Fruit fly (Drosophila melanogaster): ENCODE results near the gene CG42870.

CG42870 gene

DNA sequence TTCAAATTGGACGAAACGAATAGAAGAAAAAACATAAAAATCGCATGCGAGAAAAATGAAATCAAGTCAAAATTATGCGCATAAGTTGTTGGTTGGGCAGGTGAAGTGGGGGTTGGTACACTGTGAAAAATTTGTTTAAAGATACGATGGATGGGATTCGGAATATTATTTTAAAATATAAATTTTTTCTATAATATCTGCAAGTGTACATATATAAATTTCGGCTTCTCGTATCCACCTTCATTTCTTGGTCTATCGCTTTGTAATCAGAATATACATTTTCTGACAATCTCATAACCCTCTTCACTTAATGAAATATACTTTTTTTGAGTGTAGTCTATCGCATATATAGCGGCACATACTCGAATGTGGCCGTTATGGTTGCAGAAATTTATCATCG, 33.8 kb downstream of the CG42870 start (continued):
- TF ChIP-seq HmgZ (tag; optimal IDR thresholded peaks at IDR 0.05) (no peak), Ptx1 (GFP tag; IDR thresholded peaks at IDR 0.05) (peak; percentile 53), Neu2 (GFP tag; optimal IDR thresholded peaks at IDR 0.05; ENCODE audit: borderline replicate concordance) (no peak), CG10209 (GFP tag; optimal IDR thresholded peaks at IDR 0.05) (no peak), Lim3 (GFP tag; IDR thresholded peaks at IDR 0.05) (no peak), CG10321 (GFP tag; IDR thresholded peaks at IDR 0.05) (no peak), CG9876 (GFP tag; optimal IDR thresholded peaks at IDR 0.05) (no peak), lbe (GFP tag; optimal IDR thresholded peaks at IDR 0.05) (no peak), Deaf1 (tag; optimal IDR thresholded peaks at IDR 0.05) (no peak), Jarid2 (GFP tag; optimal IDR thresholded peaks at IDR 0.05) (no peak), BtbVII (GFP tag; optimal IDR thresholded peaks at IDR 0.05) (peak; percentile 0), lab (GFP tag; optimal IDR thresholded peaks at IDR 0.05) (peak; percentile 46), Side (GFP tag; optimal IDR thresholded peaks at IDR 0.05) (no peak), CG6654 (GFP tag; optimal IDR thresholded peaks at IDR 0.05) (no peak), CG5953 (GFP tag; IDR thresholded peaks at IDR 0.05) (no peak), hbn (GFP tag; IDR thresholded peaks at IDR 0.05; ENCODE audit: partially characterized antibody) (no peak), CG10274 (GFP tag; optimal IDR thresholded peaks at IDR 0.05) (no peak), sr (GFP tag; IDR thresholded peaks at IDR 0.05) (no peak), ham (GFP tag; IDR thresholded peaks at IDR 0.05) (no peak), tx (GFP tag; optimal IDR thresholded peaks at IDR 0.05) (no peak), Eip74EF (GFP tag; optimal IDR thresholded peaks at IDR 0.05) (no peak), grau (tag; optimal IDR thresholded peaks at IDR 0.05) (peak; percentile 36), Mrtf (GFP tag; IDR thresholded peaks at IDR 0.05) (no peak), mirr (GFP tag; optimal IDR thresholded peaks at IDR 0.05) (no peak), Sry-β (GFP tag; optimal IDR thresholded peaks at IDR 0.05) (no peak), zf30C (GFP tag; optimal IDR thresholded peaks at IDR 0.05) (no peak), Rx (GFP tag; IDR thresholded peaks at IDR 0.05) (no peak), gfzf (GFP tag; optimal IDR thresholded peaks at IDR 0.05) (no peak), jing (GFP tag; optimal IDR thresholded peaks at IDR 0.05) (no peak), CG7556 (GFP tag; optimal IDR thresholded peaks at IDR 0.05) (no peak), psq (GFP tag; optimal IDR thresholded peaks at IDR 0.05) (no peak), TFAM (GFP tag; optimal IDR thresholded peaks at IDR 0.05) (no peak), CG16863 (GFP tag; optimal IDR thresholded peaks at IDR 0.05) (no peak), ATbp (GFP tag; optimal IDR thresholded peaks at IDR 0.05) (peak; percentile 13), CG8359 (GFP tag; optimal IDR thresholded peaks at IDR 0.05; ENCODE audit: borderline replicate concordance) (no peak), CG7786 (GFP tag; optimal IDR thresholded peaks at IDR 0.05) (no peak), Drgx (GFP tag; IDR thresholded peaks at IDR 0.05) (peak; percentile 61), slp2 (GFP tag; optimal IDR thresholded peaks at IDR 0.05) (no peak), ara (GFP tag; IDR thresholded peaks at IDR 0.05) (no peak), Lpt (GFP tag; optimal IDR thresholded peaks at IDR 0.05) (no peak), NFAT (GFP tag; IDR thresholded peaks at IDR 0.05) (no peak), crol (GFP tag; IDR thresholded peaks at IDR 0.05) (no peak), p53 (GFP tag; optimal IDR thresholded peaks at IDR 0.05) (no peak), trh (GFP tag; optimal IDR thresholded peaks at IDR 0.05) (no peak), CG2875 (GFP tag; optimal IDR thresholded peaks at IDR 0.05) (no peak), CG12104 (GFP tag; optimal IDR thresholded peaks at IDR 0.05) (no peak), ewg (GFP tag; optimal IDR thresholded peaks at IDR 0.05) (no peak), fd102C (GFP tag; optimal IDR thresholded peaks at IDR 0.05) (no peak), insv (GFP tag; optimal IDR thresholded peaks at IDR 0.05) (no peak), salm (tag; optimal IDR thresholded peaks at IDR 0.05) (no peak), Dref (GFP tag; IDR thresholded peaks at IDR 0.05) (no peak), Six4 (GFP tag; optimal IDR thresholded peaks at IDR 0.05) (no peak)
